Worm (Caenorhabditis elegans) whole organism, late embryonic: Measurements from ENCODE around the gene ceh-28.

Experiments used
- ceh-34 ChIP-seq: sonication (generic microtip); optimal IDR thresholded peaks from 2 replicates; lab custom pipeline; 2016; ENCODE audit warnings: mild to moderate bottlenecking, missing genetic modification characterization, missing compliant biosample characterization
- ttx-3 ChIP-seq: sonication (generic microtip); optimal IDR thresholded peaks from 2 replicates; lab custom pipeline; 2016; ENCODE audit warnings: missing genetic modification reagents, missing genetic modification characterization, missing compliant biosample characterization

DNA sequence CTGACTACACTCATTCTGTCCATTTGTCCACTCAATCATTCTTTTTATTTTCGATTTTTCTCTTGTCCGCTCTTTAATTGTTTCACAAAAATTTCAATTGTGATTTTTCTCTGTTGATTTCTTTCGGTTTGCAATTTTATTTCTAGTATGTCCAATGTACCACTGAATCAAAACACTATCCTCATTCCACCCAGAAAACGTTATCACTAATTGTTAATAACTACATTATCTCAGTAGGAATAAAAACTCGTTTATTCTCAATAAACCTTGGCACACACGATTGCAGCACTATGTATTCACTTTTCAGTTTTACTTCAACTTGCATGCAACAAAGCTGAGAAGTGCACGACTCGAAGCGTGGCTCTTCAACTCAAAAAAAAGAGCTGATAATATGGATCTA, 23.1 kb upstream of the ceh-28 start, which contains the start of gene K03A11.1:
- TF ChIP-seq ttx-3 (tag; lab: Kevin White, UChicago) (no peak), ceh-34 (no peak)
